Worm (Caenorhabditis elegans): Measurements from ENCODE around the gene ire-1.

ce11 chrII:8073222-8073621, 51.5 kb downstream of the ire-1 start, which contains the start of gene gpcp-2:
- TF ChIP-seq W03F9.2 (tag; optimal IDR thresholded peaks at IDR 0.05) (no peak), dao-5 (tag; optimal IDR thresholded peaks at IDR 0.05) (no peak)

Data from whole organism, L4/young adult.